Worm (Caenorhabditis elegans) whole organism, late embryonic: ENCODE measurements around the gene rnp-7.

Source experiments
- ceh-9 ChIP-seq: sonication (generic microtip); optimal IDR thresholded peaks from 2 replicates; lab custom pipeline; 2016; ENCODE audit warnings: mild to moderate bottlenecking, missing genetic modification characterization, inconsistent platforms, missing compliant biosample characterization
- hlh-15 ChIP-seq: sonication (generic microtip); optimal IDR thresholded peaks from 2 replicates; lab custom pipeline; 2016; ENCODE audit warnings: missing genetic modification characterization, missing compliant biosample characterization
- hlh-8 ChIP-seq: sonication (generic microtip); optimal IDR thresholded peaks from 2 replicates; lab custom pipeline; 2016; ENCODE audit warnings: missing genotype, missing genetic modification characterization, missing compliant biosample characterization
- pag-3 ChIP-seq: sonication (generic microtip); optimal IDR thresholded peaks from 2 replicates; lab custom pipeline; 2016; ENCODE audit warnings: missing compliant biosample characterization, missing genetic modification characterization, borderline replicate concordance

ce11 chrIII:7192942-7193665, 32.1 kb upstream of the rnp-7 start, which contains the start of gene mec-14:
- TF ChIP-seq pag-3, result no peak
- no peak for TF ChIP-seq ceh-9 (tag; lab: Kevin White, UChicago)
- no peak for TF ChIP-seq hlh-8 (tag; lab: Kevin White, UChicago)
- no peak for TF ChIP-seq hlh-15 (tag; lab: Kevin White, UChicago)
